Fruit fly (Drosophila melanogaster) whole organism, embryonic: ENCODE results near the gene Nepl12.

ENCODE experiments used
- Ada2b ChIP-seq: fragments of 200-800 bp; sonication (Bioruptor generic); IDR thresholded peaks from 2 replicates; pipeline ENCODE4 v1.3.6; 2022; ENCODE audit warnings: missing biosample characterization, missing genetic modification characterization
- Antp ChIP-seq: fragments of 200-800 bp; sonication (Bioruptor generic); optimal IDR thresholded peaks from 3 replicates; lab custom pipeline; 2016; ENCODE audit warnings: missing biosample characterization, missing genetic modification characterization
- B-H1 ChIP-seq: fragments of 200-800 bp; sonication (Bioruptor generic); IDR thresholded peaks from 3 replicates; pipeline ENCODE4 v1.3.6; 2022; ENCODE audit warnings: missing biosample characterization, missing genetic modification characterization
- Bdp1 ChIP-seq: fragments of 200-800 bp; sonication (Bioruptor generic); optimal IDR thresholded peaks from 3 replicates; lab custom pipeline; 2016; ENCODE audit warnings: missing biosample characterization, missing genetic modification characterization
- BtbVII ChIP-seq: fragments of 200-800 bp; sonication (Bioruptor generic); optimal IDR thresholded peaks from 3 replicates; lab custom pipeline; 2017; ENCODE audit warnings: missing biosample characterization, mild to moderate bottlenecking, missing genetic modification characterization
- CG10209 ChIP-seq: fragments of 200-800 bp; sonication (Bioruptor generic); optimal IDR thresholded peaks from 3 replicates; lab custom pipeline; 2017; ENCODE audit warnings: missing biosample characterization, mild to moderate bottlenecking, missing genetic modification characterization, missing genetic modification reagents
- CG11456 ChIP-seq: fragments of 200-800 bp; sonication (Bioruptor generic); IDR thresholded peaks from 3 replicates; pipeline ENCODE4 v1.3.6; 2022; ENCODE audit warnings: missing biosample characterization, missing genetic modification characterization
- CG12299 ChIP-seq: fragments of 200-800 bp; sonication (Bioruptor generic); optimal IDR thresholded peaks from 2 replicates; lab custom pipeline; 2018; ENCODE audit warnings: missing biosample characterization, mild to moderate bottlenecking, missing genetic modification characterization
- CG12769 ChIP-seq: fragments of 200-800 bp; sonication (Bioruptor generic); optimal IDR thresholded peaks from 2 replicates; lab custom pipeline; 2019; ENCODE audit warnings: missing biosample characterization, mild to moderate bottlenecking, missing genetic modification characterization, moderate library complexity
- CG13775 ChIP-seq: fragments of 200-800 bp; sonication (Bioruptor generic); optimal IDR thresholded peaks from 3 replicates; lab custom pipeline; 2017; ENCODE audit warnings: missing biosample characterization, mild to moderate bottlenecking, missing genetic modification characterization
- CG14667 ChIP-seq: fragments of 200-800 bp; sonication (Bioruptor generic); IDR thresholded peaks from 2 replicates; pipeline ENCODE4 v1.3.6; 2022; ENCODE audit warnings: missing biosample characterization, missing genetic modification characterization
- CG14860 ChIP-seq: fragments of 200-800 bp; sonication (Bioruptor generic); IDR thresholded peaks from 3 replicates; pipeline ENCODE4 v1.3.6; 2022; ENCODE audit warnings: missing biosample characterization, missing genetic modification characterization; ENCODE audit not compliant: partially characterized antibody
- CG15011 ChIP-seq: fragments of 200-800 bp; sonication (Bioruptor generic); optimal IDR thresholded peaks from 3 replicates; lab custom pipeline; 2018; ENCODE audit warnings: missing biosample characterization, mild to moderate bottlenecking, missing genetic modification characterization
- CG15073 ChIP-seq: fragments of 200-800 bp; sonication (Bioruptor generic); optimal IDR thresholded peaks from 2 replicates; lab custom pipeline; 2016; ENCODE audit warnings: missing biosample characterization, missing genetic modification characterization
- CG17912 ChIP-seq: fragments of 200-800 bp; sonication (Bioruptor generic); optimal IDR thresholded peaks from 2 replicates; lab custom pipeline; 2018; ENCODE audit warnings: missing biosample characterization, mild to moderate bottlenecking, missing genetic modification characterization
- CG30403 ChIP-seq: fragments of 200-800 bp; sonication (Bioruptor generic); optimal IDR thresholded peaks from 3 replicates; lab custom pipeline; 2016; ENCODE audit warnings: missing biosample characterization, missing genetic modification characterization
- CG3065 ChIP-seq: fragments of 200-800 bp; sonication (Bioruptor generic); optimal IDR thresholded peaks from 2 replicates; lab custom pipeline; 2016; ENCODE audit warnings: missing biosample characterization, missing genetic modification characterization
- CG31388 ChIP-seq: fragments of 200-800 bp; sonication (Bioruptor generic); optimal IDR thresholded peaks from 2 replicates; lab custom pipeline; 2016; ENCODE audit warnings: missing biosample characterization, missing genetic modification characterization
- CG31441 ChIP-seq: fragments of 200-800 bp; sonication (Bioruptor generic); IDR thresholded peaks from 2 replicates; pipeline ENCODE4 v1.3.6; 2022; ENCODE audit warnings: missing biosample characterization, missing genetic modification characterization
- CG34376 ChIP-seq: fragments of 200-800 bp; sonication (Bioruptor generic); optimal IDR thresholded peaks from 2 replicates; lab custom pipeline; 2018; ENCODE audit warnings: missing biosample characterization, mild to moderate bottlenecking, missing genetic modification characterization
- CG34422 ChIP-seq: fragments of 200-800 bp; sonication (Bioruptor generic); IDR thresholded peaks from 3 replicates; pipeline ENCODE4 v1.3.6; 2022; ENCODE audit warnings: missing biosample characterization, missing genetic modification characterization
- CG42726 ChIP-seq: fragments of 200-800 bp; sonication (Bioruptor generic); IDR thresholded peaks from 2 replicates; pipeline ENCODE4 v1.3.6; 2022; ENCODE audit warnings: missing biosample characterization, missing genetic modification characterization; ENCODE audit not compliant: partially characterized antibody
- CG4424 ChIP-seq: fragments of 200-800 bp; sonication (Bioruptor generic); optimal IDR thresholded peaks from 3 replicates; lab custom pipeline; 2016; ENCODE audit warnings: missing biosample characterization, missing genetic modification characterization
- CG6765 ChIP-seq: fragments of 200-800 bp; sonication (Bioruptor generic); optimal IDR thresholded peaks from 3 replicates; lab custom pipeline; 2017; ENCODE audit warnings: missing biosample characterization, mild to moderate bottlenecking, missing genetic modification characterization
- CG8765 ChIP-seq: fragments of 200-800 bp; sonication (Bioruptor generic); IDR thresholded peaks from 2 replicates; pipeline ENCODE4 v1.3.6; 2022; ENCODE audit warnings: missing biosample characterization, missing genetic modification characterization
- Chrac-16 ChIP-seq: fragments of 200-800 bp; sonication (Bioruptor generic); optimal IDR thresholded peaks from 3 replicates; lab custom pipeline; 2016; ENCODE audit warnings: missing biosample characterization, missing genetic modification characterization
- Doc3 ChIP-seq: fragments of 200-800 bp; sonication (Bioruptor generic); IDR thresholded peaks from 3 replicates; pipeline ENCODE4 v1.3.6; 2022; ENCODE audit warnings: missing biosample characterization, missing genetic modification characterization; ENCODE audit not compliant: partially characterized antibody
- Fer1 ChIP-seq: fragments of 200-800 bp; sonication (Bioruptor generic); optimal IDR thresholded peaks from 2 replicates; lab custom pipeline; 2017; ENCODE audit warnings: missing biosample characterization, mild to moderate bottlenecking, missing genetic modification characterization
- Fer2 ChIP-seq: fragments of 200-800 bp; sonication (Bioruptor generic); optimal IDR thresholded peaks from 2 replicates; lab custom pipeline; 2018; ENCODE audit warnings: missing biosample characterization, mild to moderate bottlenecking, missing genetic modification characterization, moderate library complexity
- Hand ChIP-seq: fragments of 200-800 bp; sonication (Bioruptor generic); optimal IDR thresholded peaks from 2 replicates; lab custom pipeline; 2017; ENCODE audit warnings: mild to moderate bottlenecking, missing biosample characterization, missing genetic modification reagents, missing genetic modification characterization
- Hr3 ChIP-seq: fragments of 200-800 bp; sonication (Bioruptor generic); optimal IDR thresholded peaks from 3 replicates; lab custom pipeline; 2016; ENCODE audit warnings: missing biosample characterization, missing genetic modification characterization
- MESR4 ChIP-seq: fragments of 200-800 bp; sonication (Bioruptor generic); optimal IDR thresholded peaks from 2 replicates; lab custom pipeline; 2018; ENCODE audit warnings: missing biosample characterization, mild to moderate bottlenecking, missing genetic modification characterization, moderate library complexity
- Nf-YB ChIP-seq: fragments of 200-800 bp; sonication (Bioruptor generic); optimal IDR thresholded peaks from 3 replicates; lab custom pipeline; 2019; ENCODE audit warnings: missing biosample characterization, mild to moderate bottlenecking, missing genetic modification characterization, moderate library complexity
- Sox100B ChIP-seq: fragments of 200-800 bp; sonication (Bioruptor generic); optimal IDR thresholded peaks from 3 replicates; lab custom pipeline; 2018; ENCODE audit warnings: missing biosample characterization, mild to moderate bottlenecking, missing genetic modification characterization
- al ChIP-seq: fragments of 200-800 bp; sonication (Bioruptor generic); IDR thresholded peaks from 2 replicates; pipeline ENCODE4 v1.3.6; 2022; ENCODE audit warnings: missing biosample characterization, missing genetic modification characterization
- btn ChIP-seq: fragments of 200-800 bp; sonication (Bioruptor generic); optimal IDR thresholded peaks from 2 replicates; lab custom pipeline; 2016; ENCODE audit warnings: missing biosample characterization, missing genetic modification characterization
- chm ChIP-seq: fragments of 200-800 bp; sonication (Bioruptor generic); IDR thresholded peaks from 2 replicates; pipeline ENCODE4 v1.3.6; 2022; ENCODE audit warnings: missing biosample characterization, missing genetic modification characterization
- dm ChIP-seq: fragments of 200-800 bp; sonication (Bioruptor generic); optimal IDR thresholded peaks from 3 replicates; lab custom pipeline; 2016; ENCODE audit warnings: missing biosample characterization, missing genetic modification characterization
- dysf ChIP-seq: fragments of 200-800 bp; sonication (Bioruptor generic); IDR thresholded peaks from 3 replicates; pipeline ENCODE4 v1.3.6; 2022; ENCODE audit warnings: missing biosample characterization, missing genetic modification characterization
- exex ChIP-seq: fragments of 200-800 bp; sonication (Bioruptor generic); optimal IDR thresholded peaks from 4 replicates; lab custom pipeline; 2018; ENCODE audit warnings: missing biosample characterization, mild to moderate bottlenecking, missing genetic modification characterization, moderate library complexity
- ftz-f1 ChIP-seq: fragments of 200-800 bp; sonication (Bioruptor generic); optimal IDR thresholded peaks from 2 replicates; lab custom pipeline; 2016; ENCODE audit warnings: missing biosample characterization, missing genetic modification characterization
- jing ChIP-seq: fragments of 200-800 bp; sonication (Bioruptor generic); optimal IDR thresholded peaks from 2 replicates; lab custom pipeline; 2018; ENCODE audit warnings: missing biosample characterization, mild to moderate bottlenecking, missing genetic modification characterization
- kay ChIP-seq: fragments of 200-800 bp; sonication (Bioruptor generic); optimal IDR thresholded peaks from 2 replicates; lab custom pipeline; 2016; ENCODE audit warnings: missing biosample characterization, missing genetic modification characterization
- klu ChIP-seq: fragments of 200-800 bp; sonication (Bioruptor generic); IDR thresholded peaks from 2 replicates; pipeline ENCODE4 v1.3.6; 2022; ENCODE audit warnings: missing biosample characterization, missing genetic modification characterization
- phol ChIP-seq: fragments of 200-800 bp; sonication (Bioruptor generic); optimal IDR thresholded peaks from 3 replicates; lab custom pipeline; 2018; ENCODE audit warnings: missing biosample characterization, mild to moderate bottlenecking, missing genetic modification characterization, moderate library complexity
- ranshi ChIP-seq: fragments of 200-800 bp; sonication (Bioruptor generic); IDR thresholded peaks from 2 replicates; pipeline ENCODE4 v1.3.6; 2022; ENCODE audit warnings: missing biosample characterization, missing genetic modification characterization
- sc ChIP-seq, 3 experiments: fragments of >200 bp in 2 of 3; fragments of 200-800 bp in 1 of 3; sonication (Bioruptor generic) in 1 of 3; optimal IDR thresholded peaks; 2 replicates in 2 of 3; 3 replicates in 1 of 3; lab custom pipeline; 2017; ENCODE audit warnings: mild to moderate bottlenecking in 1 of 3, missing biosample characterization in 1 of 3, missing genetic modification characterization in 1 of 3, missing genetic modification reagents in 1 of 3
- slbo ChIP-seq: fragments of 200-800 bp; sonication (Bioruptor generic); IDR thresholded peaks from 2 replicates; pipeline ENCODE4 v1.3.6; 2022; ENCODE audit warnings: missing biosample characterization, missing genetic modification characterization
- so ChIP-seq: fragments of 200-800 bp; sonication (Bioruptor generic); IDR thresholded peaks from 3 replicates; pipeline ENCODE4 v1.3.6; 2022; ENCODE audit warnings: missing biosample characterization, missing genetic modification characterization
- sqz ChIP-seq: fragments of 200-800 bp; sonication (Bioruptor generic); optimal IDR thresholded peaks from 3 replicates; lab custom pipeline; 2018; ENCODE audit warnings: missing biosample characterization, mild to moderate bottlenecking, missing genetic modification characterization
- vfl ChIP-seq: fragments of 200-800 bp; sonication (Bioruptor generic); optimal IDR thresholded peaks from 2 replicates; lab custom pipeline; 2016; ENCODE audit warnings: missing biosample characterization, missing genetic modification characterization
- vvl ChIP-seq: fragments of 200-800 bp; sonication (Bioruptor generic); IDR thresholded peaks from 2 replicates; pipeline ENCODE4 v1.3.6; 2022; ENCODE audit warnings: missing biosample characterization, missing genetic modification characterization

Nepl12 gene

DNA sequence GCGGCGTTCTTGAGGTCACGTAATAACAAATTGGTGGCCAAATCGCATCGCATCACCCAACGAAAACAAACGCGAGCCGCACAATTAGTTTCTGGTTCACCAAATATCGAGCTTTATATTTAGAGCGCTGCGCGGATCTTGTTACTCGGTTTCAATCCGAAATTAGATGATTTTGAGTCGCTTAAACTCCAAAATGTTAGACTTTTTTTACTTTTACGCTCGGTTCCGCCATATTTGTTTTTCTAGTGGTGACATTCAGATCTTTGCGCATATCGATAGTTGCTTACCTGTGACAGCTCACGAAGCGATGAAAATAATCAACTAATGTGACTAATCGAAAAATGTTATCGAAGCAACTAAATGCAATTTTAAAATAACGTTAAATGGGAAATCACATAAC, 38.0 kb upstream of the Nepl12 start, which contains the start of gene Scm (continued):
- peak; percentile 100 for TF ChIP-seq phol (tag; lab: Kevin White, UChicago)
- TF ChIP-seq CG8765 (GFP tag; lab: Robert Waterston, UW): no peak
- TF ChIP-seq BtbVII (GFP tag; lab: Kevin White, UChicago): no peak
- TF ChIP-seq vvl (GFP tag; lab: Robert Waterston, UW): no peak
- TF ChIP-seq CG30403 (GFP tag; lab: Kevin White, UChicago): no peak
- TF ChIP-seq CG14667 (GFP tag; lab: Robert Waterston, UW): no peak
- TF ChIP-seq chm (GFP tag; lab: Robert Waterston, UW): no peak
- TF ChIP-seq CG34422 (GFP tag; lab: Robert Waterston, UW): no peak
- TF ChIP-seq CG10209 (GFP tag; lab: Kevin White, UChicago): no peak
- no peak for TF ChIP-seq CG34376 (GFP tag; lab: Kevin White, UChicago)
- no peak for TF ChIP-seq sc (optimal IDR thresholded peaks at IDR 0.05; lab: Kevin White, UChicago)
- TF ChIP-seq sc (GFP tag; optimal IDR thresholded peaks at IDR 0.05; lab: Kevin White, UChicago): no peak
- TF ChIP-seq MESR4 (GFP tag; lab: Kevin White, UChicago): peak; percentile 82
- TF ChIP-seq CG15073 (GFP tag; lab: Kevin White, UChicago): no peak
- TF ChIP-seq CG31388: no peak
- peak; percentile 84; the same call in 1 of the 2 replicates for TF ChIP-seq CG42726 (GFP tag; lab: Robert Waterston, UW)
- no peak for TF ChIP-seq CG11456
- TF ChIP-seq CG31441 (GFP tag; lab: Robert Waterston, UW): no peak
- TF ChIP-seq Sox100B (GFP tag; lab: Kevin White, UChicago): no peak
- TF ChIP-seq CG12299 (tag; lab: Kevin White, UChicago): peak; percentile 23
- no peak for TF ChIP-seq ranshi (GFP tag; lab: Robert Waterston, UW)
- no peak for TF ChIP-seq al
- TF ChIP-seq klu (GFP tag; lab: Robert Waterston, UW): no peak
- no peak for TF ChIP-seq jing (GFP tag; lab: Kevin White, UChicago)
- no peak for TF ChIP-seq CG17912
- TF ChIP-seq so (GFP tag; lab: Robert Waterston, UW): no peak
- TF ChIP-seq Ada2b (GFP tag; lab: Robert Waterston, UW): no peak
- TF ChIP-seq btn (GFP tag; lab: Kevin White, UChicago): no peak
- TF ChIP-seq kay (GFP tag; lab: Kevin White, UChicago): no peak
- no peak for TF ChIP-seq dm (GFP tag; lab: Kevin White, UChicago)
- TF ChIP-seq ftz-f1 (GFP tag; lab: Kevin White, UChicago): peak; percentile 6
- TF ChIP-seq CG3065 (GFP tag; lab: Kevin White, UChicago): peak; percentile 5
- no peak for TF ChIP-seq CG12769 (tag; lab: Kevin White, UChicago)
- no peak for TF ChIP-seq slbo
- TF ChIP-seq Fer2 (tag; lab: Kevin White, UChicago): no peak
- TF ChIP-seq Fer1: peak; percentile 39
- TF ChIP-seq exex: peak; percentile 22
- TF ChIP-seq Antp (GFP tag; lab: Kevin White, UChicago): no peak
- no peak for TF ChIP-seq dysf
- TF ChIP-seq Hr3 (GFP tag; lab: Kevin White, UChicago): no peak
- TF ChIP-seq CG4424 (GFP tag; lab: Kevin White, UChicago): no peak
- TF ChIP-seq CG13775 (GFP tag; lab: Kevin White, UChicago): peak; percentile 1
- TF ChIP-seq Chrac-16 (GFP tag; lab: Kevin White, UChicago): no peak
- no peak for TF ChIP-seq B-H1
- TF ChIP-seq CG15011 (GFP tag; lab: Kevin White, UChicago): no peak
- no peak for TF ChIP-seq sqz
- no peak for TF ChIP-seq Bdp1 (GFP tag; lab: Kevin White, UChicago)
- no peak for TF ChIP-seq vfl
- TF ChIP-seq Doc3 (GFP tag; lab: Robert Waterston, UW): peak; percentile 90
- no peak for TF ChIP-seq CG6765 (GFP tag; lab: Kevin White, UChicago)
- TF ChIP-seq Nf-YB (GFP tag; lab: Kevin White, UChicago): peak; percentile 59
- TF ChIP-seq CG14860 (GFP tag; lab: Robert Waterston, UW): peak; percentile 85
- TF ChIP-seq Hand (GFP tag; lab: Kevin White, UChicago): no peak
